Worm (Caenorhabditis elegans): Measurements from ENCODE around the gene W02H5.8.

DNA sequence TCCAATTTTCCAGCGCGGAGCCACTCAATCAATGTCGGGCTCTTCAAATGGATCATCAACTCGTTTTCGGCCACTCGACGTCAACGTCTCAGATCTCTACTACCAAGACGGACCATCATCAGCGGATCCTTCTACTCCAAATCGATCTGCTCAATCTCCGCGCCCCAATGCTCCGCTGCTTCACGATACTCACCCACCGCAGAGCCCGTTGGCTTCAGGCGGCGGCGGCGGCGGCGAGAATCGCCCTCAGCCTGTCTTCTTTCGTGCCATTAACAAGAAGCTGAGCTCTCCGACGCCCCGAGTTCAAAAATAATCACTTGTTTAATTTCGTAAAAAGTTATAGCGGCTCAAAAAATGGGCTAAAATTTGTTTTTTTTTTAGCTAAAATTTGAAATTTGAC, 6.4 kb downstream of the W02H5.8 start:
- no peak for TF ChIP-seq efl-1 (GFP tag; optimal IDR thresholded peaks at IDR 0.05)
- TF ChIP-seq mcd-1 (GFP tag; IDR thresholded peaks at IDR 0.05) = no peak
- TF ChIP-seq Y53F4B.3 (GFP tag; IDR thresholded peaks at IDR 0.05) = no peak
- no peak for TF ChIP-seq F23B12.7 (tag; optimal IDR thresholded peaks at IDR 0.05; ENCODE audit: insufficient read depth)
- no peak for TF ChIP-seq ama-1 (optimal IDR thresholded peaks at IDR 0.05)
- no peak for TF ChIP-seq ama-1 (GFP tag; optimal IDR thresholded peaks at IDR 0.05)
- TF ChIP-seq dpff-1 (tag; optimal IDR thresholded peaks at IDR 0.05) = no peak
- TF ChIP-seq ztf-25 (GFP tag; IDR thresholded peaks at IDR 0.05) = no peak
- TF ChIP-seq ztf-3 (GFP tag; optimal IDR thresholded peaks at IDR 0.05) = no peak
- TF ChIP-seq T07F8.4 (tag; optimal IDR thresholded peaks at IDR 0.05) = no peak
- no peak for TF ChIP-seq unc-62 (GFP tag; optimal IDR thresholded peaks at IDR 0.05)
